Fruit fly (Drosophila melanogaster) whole organism, wandering third instar larva: ENCODE results near the gene CG33178.

ENCODE experiments used
- Abd-B ChIP-seq: fragments of >200 bp; optimal IDR thresholded peaks from 2 replicates; lab custom pipeline; 2017; ENCODE audit warnings: missing biosample characterization, missing genetic modification characterization
- CG9705 ChIP-seq: fragments of 200-800 bp; sonication (Bioruptor generic); optimal IDR thresholded peaks from 2 replicates; lab custom pipeline; 2018; ENCODE audit warnings: missing biosample characterization, mild to moderate bottlenecking, missing genetic modification characterization
- CrebA ChIP-seq: fragments of 200-800 bp; sonication (Bioruptor generic); optimal IDR thresholded peaks from 2 replicates; lab custom pipeline; 2016; ENCODE audit warnings: missing biosample characterization, mild to moderate bottlenecking, missing genetic modification characterization, borderline replicate concordance
- Dfd ChIP-seq: fragments of >200 bp; optimal IDR thresholded peaks from 2 replicates; lab custom pipeline; 2017; ENCODE audit warnings: missing biosample characterization, missing genetic modification characterization
- Dif ChIP-seq: fragments of 200-275, 200-300 bp; sonication (Bioruptor generic); optimal IDR thresholded peaks from 2 replicates; lab custom pipeline; 2018; ENCODE audit warnings: missing biosample characterization, missing genetic modification characterization; ENCODE audit not compliant: partially characterized antibody
- GATAd ChIP-seq: sonication (Bioruptor generic); optimal IDR thresholded peaks from 2 replicates; lab custom pipeline; 2016; ENCODE audit warnings: missing biosample characterization, missing genetic modification characterization
- HLH106 ChIP-seq: fragments of 200-800 bp; optimal IDR thresholded peaks from 3 replicates; lab custom pipeline; 2019; ENCODE audit warnings: missing biosample characterization, mild to moderate bottlenecking, missing genetic modification characterization, moderate library complexity
- Hnf4 ChIP-seq: fragments of 200-800 bp; sonication (Bioruptor generic); optimal IDR thresholded peaks from 2 replicates; lab custom pipeline; 2016; ENCODE audit warnings: missing biosample characterization, mild to moderate bottlenecking, missing genetic modification characterization
- Hr78 ChIP-seq: fragments of >200 bp; optimal IDR thresholded peaks from 2 replicates; lab custom pipeline; 2017; ENCODE audit warnings: missing biosample characterization, missing genetic modification characterization
- Hr83 ChIP-seq: fragments of 200-300 bp; sonication (Bioruptor generic); optimal IDR thresholded peaks from 2 replicates; lab custom pipeline; 2016; ENCODE audit warnings: missing biosample characterization, mild to moderate bottlenecking, missing genetic modification characterization, moderate library complexity; ENCODE audit not compliant: poor library complexity, severe bottlenecking
- Jra ChIP-seq: sonication (Bioruptor generic); optimal IDR thresholded peaks from 2 replicates; lab custom pipeline; 2016; ENCODE audit warnings: missing biosample characterization, missing genetic modification characterization
- Mio ChIP-seq: sonication (Bioruptor generic); optimal IDR thresholded peaks from 2 replicates; lab custom pipeline; 2016; ENCODE audit warnings: missing biosample characterization, missing genetic modification characterization
- Myc ChIP-seq: fragments of >200 bp; optimal IDR thresholded peaks from 2 replicates; lab custom pipeline; 2017
- N ChIP-seq: fragments of >200 bp; optimal IDR thresholded peaks from 2 replicates; lab custom pipeline; 2018; ENCODE audit warnings: missing biosample characterization, missing external identifiers, missing genetic modification characterization
- OdsH ChIP-seq: fragments of 200-800 bp; sonication (Bioruptor generic); optimal IDR thresholded peaks from 2 replicates; lab custom pipeline; 2016; ENCODE audit warnings: missing biosample characterization, mild to moderate bottlenecking, missing genetic modification characterization
- Rel ChIP-seq, 2 experiments: fragments of 200-800 bp; sonication (Bioruptor generic) in 1 of 2; optimal IDR thresholded peaks; 2 replicates in 1 of 2; 3 replicates in 1 of 2; lab custom pipeline; 2016 to 2019; ENCODE audit warnings: mild to moderate bottlenecking in 2 of 2, missing biosample characterization in 2 of 2, missing genetic modification characterization in 2 of 2, moderate library complexity in 1 of 2
- Sp1 ChIP-seq: fragments of 200-800 bp; sonication (Bioruptor generic); optimal IDR thresholded peaks from 3 replicates; lab custom pipeline; 2019; ENCODE audit warnings: missing biosample characterization, mild to moderate bottlenecking, missing genetic modification characterization, moderate library complexity
- Vsx2 ChIP-seq: fragments of 200-300, 225-300 bp; sonication (Bioruptor generic); optimal IDR thresholded peaks from 2 replicates; lab custom pipeline; 2018; ENCODE audit warnings: missing biosample characterization, missing genetic modification characterization; ENCODE audit not compliant: partially characterized antibody
- br ChIP-seq: fragments of 200-800 bp; sonication (Bioruptor generic); optimal IDR thresholded peaks from 2 replicates; lab custom pipeline; 2016; ENCODE audit warnings: missing biosample characterization, missing genetic modification characterization
- brk ChIP-seq: fragments of 200-800 bp; sonication (Bioruptor generic); optimal IDR thresholded peaks from 2 replicates; lab custom pipeline; 2016; ENCODE audit warnings: missing biosample characterization, mild to moderate bottlenecking, missing genetic modification characterization
- dl ChIP-seq, 2 experiments: fragments of 175-275, 200-275 bp in 1 of 2; fragments of 200-275 bp in 1 of 2; sonication (Bioruptor generic); optimal IDR thresholded peaks; lab custom pipeline; 2018; ENCODE audit warnings: mild to moderate bottlenecking in 2 of 2, missing biosample characterization in 2 of 2, missing genetic modification characterization in 2 of 2, moderate library complexity in 2 of 2; ENCODE audit not compliant: partially characterized antibody in 2 of 2, insufficient read depth in 1 of 2
- dmrt93B ChIP-seq: fragments of 200-800 bp; sonication (Bioruptor generic); optimal IDR thresholded peaks from 2 replicates; lab custom pipeline; 2018; ENCODE audit warnings: missing biosample characterization, mild to moderate bottlenecking, missing genetic modification characterization
- ey ChIP-seq: fragments of 200-800 bp; sonication (Bioruptor generic); optimal IDR thresholded peaks from 2 replicates; lab custom pipeline; 2016; ENCODE audit warnings: missing biosample characterization, missing genetic modification characterization
- foxo ChIP-seq, 2 experiments: fragments of 200-800 bp; sonication (Bioruptor generic); optimal IDR thresholded peaks; 2 replicates in 1 of 2; 3 replicates in 1 of 2; lab custom pipeline; 2016 to 2017; ENCODE audit warnings: missing biosample characterization in 2 of 2, missing genetic modification characterization in 2 of 2
- fru ChIP-seq: fragments of 200-800 bp; sonication (Bioruptor generic); optimal IDR thresholded peaks from 3 replicates; lab custom pipeline; 2016; ENCODE audit warnings: missing biosample characterization, mild to moderate bottlenecking, missing genetic modification characterization
- h ChIP-seq: fragments of 200-800 bp; sonication (Bioruptor generic); optimal IDR thresholded peaks from 3 replicates; lab custom pipeline; 2016; ENCODE audit warnings: missing biosample characterization, mild to moderate bottlenecking, missing genetic modification characterization
- jim ChIP-seq: fragments of 175-275, 200-325 bp; sonication (Bioruptor generic); optimal IDR thresholded peaks from 2 replicates; lab custom pipeline; 2016; ENCODE audit warnings: missing biosample characterization, mild to moderate bottlenecking, missing genetic modification characterization
- lola ChIP-seq: fragments of >200 bp; optimal IDR thresholded peaks from 2 replicates; lab custom pipeline; 2017; ENCODE audit warnings: missing biosample characterization, missing genetic modification characterization
- pan ChIP-seq: fragments of >200 bp; optimal IDR thresholded peaks from 2 replicates; lab custom pipeline; 2017
- psq ChIP-seq: fragments of 200-800 bp; sonication (Bioruptor generic); optimal IDR thresholded peaks from 3 replicates; lab custom pipeline; 2017; ENCODE audit warnings: missing biosample characterization, mild to moderate bottlenecking, missing genetic modification characterization, moderate library complexity
- rgr ChIP-seq: fragments of 200-800 bp; sonication (Bioruptor generic); optimal IDR thresholded peaks from 3 replicates; lab custom pipeline; 2016; ENCODE audit warnings: missing biosample characterization, mild to moderate bottlenecking, missing genetic modification characterization
- sage ChIP-seq: fragments of 200-800 bp; sonication (Bioruptor generic); optimal IDR thresholded peaks from 2 replicates; lab custom pipeline; 2016; ENCODE audit warnings: missing biosample characterization, mild to moderate bottlenecking, missing genetic modification characterization
- sv ChIP-seq: fragments of 200-800 bp; sonication (Bioruptor generic); optimal IDR thresholded peaks from 3 replicates; lab custom pipeline; 2016; ENCODE audit warnings: missing biosample characterization, missing genetic modification characterization
- tai ChIP-seq: sonication (Bioruptor generic); optimal IDR thresholded peaks from 2 replicates; lab custom pipeline; 2016; ENCODE audit warnings: missing biosample characterization, missing genetic modification characterization
- usp ChIP-seq: fragments of >200 bp; optimal IDR thresholded peaks from 2 replicates; lab custom pipeline; 2017; ENCODE audit warnings: missing biosample characterization, missing genetic modification characterization
- woc ChIP-seq: sonication (Bioruptor generic); optimal IDR thresholded peaks from 2 replicates; lab custom pipeline; 2016; ENCODE audit warnings: missing biosample characterization, mild to moderate bottlenecking, missing genetic modification characterization

The CG33178 gene

dm6 chrX:15074646-15075351 lies 7.8 kb upstream of the CG33178 start (continued):
- no peak for TF ChIP-seq usp (GFP tag; lab: Kevin White, UChicago)

- TF ChIP-seq h (GFP tag; lab: Kevin White, UChicago) (no peak), Dif (no peak), OdsH (GFP tag; lab: Kevin White, UChicago) (no peak), Mio (no peak), foxo (GFP tag; optimal IDR thresholded peaks at IDR 0.05; lab: Kevin White, UChicago) (no peak), tai (GFP tag; lab: Kevin White, UChicago) (no peak), N (no peak), dmrt93B (GFP tag; lab: Kevin White, UChicago) (no peak), Rel (GFP tag; optimal IDR thresholded peaks at IDR 0.05; lab: Kevin White, UChicago) (no peak), Rel (tag; optimal IDR thresholded peaks at IDR 0.05; lab: Kevin White, UChicago) (no peak), Vsx2 (GFP tag; lab: Kevin White, UChicago) (no peak), fru (no peak), usp (GFP tag; lab: Kevin White, UChicago) (no peak), Hr78 (GFP tag; lab: Kevin White, UChicago) (no peak), br (GFP tag; lab: Kevin White, UChicago) (no peak), Hr83 (GFP tag; lab: Kevin White, UChicago) (no peak), CrebA (GFP tag; lab: Kevin White, UChicago) (no peak), Dfd (no peak), Abd-B (GFP tag; lab: Kevin White, UChicago) (no peak)
Measured at dm6 chrX:15075485-15076037, 7.1 kb upstream of the CG33178 start.

- TF ChIP-seq h (GFP tag; lab: Kevin White, UChicago) = peak; percentile 54
- no peak for TF ChIP-seq pan
- no peak for TF ChIP-seq sage (GFP tag; lab: Kevin White, UChicago)
- peak; percentile 13 to 22 for TF ChIP-seq dl (GFP tag; optimal IDR thresholded peaks at IDR 0.05; lab: Kevin White, UChicago; ENCODE audit: insufficient read depth in 1 of 2, partially characterized antibody in 2 of 2)
- TF ChIP-seq GATAd (GFP tag; lab: Kevin White, UChicago) = no peak
- peak; percentile 53 for TF ChIP-seq br (GFP tag; lab: Kevin White, UChicago)
- peak; percentile 62 for TF ChIP-seq Dif
- peak; percentile 8 for TF ChIP-seq fru
- TF ChIP-seq Mio = no peak
- TF ChIP-seq Sp1 (GFP tag; lab: Kevin White, UChicago) = peak; percentile 47
- TF ChIP-seq sv = no peak
- TF ChIP-seq HLH106 (tag; lab: Kevin White, UChicago) = peak; percentile 48
- peak; percentile 24 for TF ChIP-seq ey (GFP tag; lab: Kevin White, UChicago)
- peak in 1 of 2 experiments; percentile 39 for TF ChIP-seq foxo (GFP tag; optimal IDR thresholded peaks at IDR 0.05; lab: Kevin White, UChicago)
- TF ChIP-seq Myc (lab: Kevin White, UChicago) = peak; percentile 99
- TF ChIP-seq Rel (GFP tag; optimal IDR thresholded peaks at IDR 0.05; lab: Kevin White, UChicago) = no peak
- TF ChIP-seq Rel (tag; optimal IDR thresholded peaks at IDR 0.05; lab: Kevin White, UChicago) = peak; percentile 53
- no peak for TF ChIP-seq tai (GFP tag; lab: Kevin White, UChicago)
- TF ChIP-seq brk (GFP tag; lab: Kevin White, UChicago) = no peak
- TF ChIP-seq CG9705 = peak; percentile 6
- peak; percentile 47 for TF ChIP-seq Jra
- TF ChIP-seq dmrt93B (GFP tag; lab: Kevin White, UChicago) = peak; percentile 7
- no peak for TF ChIP-seq Abd-B (GFP tag; lab: Kevin White, UChicago)
- TF ChIP-seq Hnf4 (GFP tag; lab: Kevin White, UChicago) = peak; percentile 84
- TF ChIP-seq usp (GFP tag; lab: Kevin White, UChicago) = no peak
- no peak for TF ChIP-seq lola
- peak; percentile 23 for TF ChIP-seq rgr (GFP tag; lab: Kevin White, UChicago)
- TF ChIP-seq woc (GFP tag; lab: Kevin White, UChicago) = peak; percentile 73
- peak; percentile 92 for TF ChIP-seq psq (GFP tag; lab: Kevin White, UChicago)
- TF ChIP-seq Hr83 (GFP tag; lab: Kevin White, UChicago) = peak; percentile 78
- peak; percentile 66 for TF ChIP-seq jim (GFP tag; lab: Kevin White, UChicago)
Measured at dm6 chrX:15076038-15076575, 6.5 kb upstream of the CG33178 start, which contains the start of gene Lsd-2. Gene Lsd-2, minus strand, starts transcription at chrX:15076220.
